Worm (Caenorhabditis elegans) whole organism, mixed stage, embryonic: ENCODE results near the gene R02F2.10.

Source experiments
- cnd-1 ChIP-seq: fragments of 200-800 bp; sonication (Bioruptor generic); optimal IDR thresholded peaks from 2 replicates; lab custom pipeline; 2018; ENCODE audit warnings: mild to moderate bottlenecking, missing genetic modification characterization, missing compliant biosample characterization
- drap-1 ChIP-seq: fragments of 200-800 bp; sonication (Bioruptor generic); optimal IDR thresholded peaks from 3 replicates; lab custom pipeline; 2018; ENCODE audit warnings: mild to moderate bottlenecking, missing genetic modification characterization, missing compliant biosample characterization
- mab-5 ChIP-seq: fragments of 150-350 bp; optimal IDR thresholded peaks from 2 replicates; lab custom pipeline; 2014; ENCODE audit warnings: missing biosample characterization, missing genetic modification characterization
- nhr-12 ChIP-seq: fragments of 150-350 bp; optimal IDR thresholded peaks from 2 replicates; lab custom pipeline; 2014; ENCODE audit warnings: missing biosample characterization, missing genetic modification characterization
- nhr-28 ChIP-seq: fragments of 150-350 bp; optimal IDR thresholded peaks from 2 replicates; lab custom pipeline; 2014; ENCODE audit warnings: missing biosample characterization, missing genetic modification characterization
- nhr-76 ChIP-seq: sonication (generic microtip); optimal IDR thresholded peaks from 2 replicates; lab custom pipeline; 2017; ENCODE audit warnings: missing biosample characterization, missing genetic modification characterization
- sem-2 ChIP-seq: fragments of 200-800 bp; sonication (Bioruptor generic); optimal IDR thresholded peaks from 2 replicates; lab custom pipeline; 2018; ENCODE audit warnings: mild to moderate bottlenecking, missing genetic modification characterization, missing compliant biosample characterization
- unc-39 ChIP-seq: fragments of 150-350 bp; optimal IDR thresholded peaks from 2 replicates; lab custom pipeline; 2014; ENCODE audit warnings: missing biosample characterization, missing genetic modification characterization
- ztf-11 ChIP-seq: fragments of 150-350 bp; optimal IDR thresholded peaks from 2 replicates; lab custom pipeline; 2014; ENCODE audit warnings: missing biosample characterization, missing genetic modification characterization

ce11 chrIII:5449762-5450308, 28.3 kb upstream of the R02F2.10 start, which contains the start of gene F48E8.8:
- no peak for TF ChIP-seq cnd-1
- TF ChIP-seq nhr-28 (tag; lab: Kevin White, UChicago), result no peak
- no peak for TF ChIP-seq nhr-12
- TF ChIP-seq mab-5 (tag; lab: Kevin White, UChicago), result no peak
- TF ChIP-seq nhr-76 (tag; lab: Kevin White, UChicago), result no peak
- no peak for TF ChIP-seq sem-2 (GFP tag; lab: Kevin White, UChicago)
- no peak for TF ChIP-seq unc-39 (tag; lab: Kevin White, UChicago)
- TF ChIP-seq drap-1 (GFP tag; lab: Kevin White, UChicago), result no peak
- TF ChIP-seq ztf-11, result no peak
